Worm (Caenorhabditis elegans) whole organism, L1 larva: ENCODE data around the gene H35N09.2.

Experiments used
- C04F5.9 ChIP-seq: sonication (generic microtip); optimal IDR thresholded peaks from 2 replicates; lab custom pipeline; 2016; ENCODE audit warnings: missing genetic modification characterization, missing compliant biosample characterization
- Y116A8C.19 ChIP-seq: sonication (generic microtip); optimal IDR thresholded peaks from 2 replicates; lab custom pipeline; 2016; ENCODE audit warnings: missing compliant biosample characterization, missing genetic modification characterization, borderline replicate concordance
- aly-2 ChIP-seq: fragments of 150-350 bp; optimal IDR thresholded peaks from 2 replicates; lab custom pipeline; 2014; ENCODE audit warnings: missing biosample characterization, missing genetic modification characterization
- ama-1 ChIP-seq: fragments of 150-350 bp; optimal IDR thresholded peaks from 2 replicates; lab custom pipeline; 2014
- blmp-1 ChIP-seq: fragments of 150-350 bp; optimal IDR thresholded peaks from 2 replicates; lab custom pipeline; 2014; ENCODE audit warnings: missing biosample characterization, missing genetic modification characterization
- ceh-8 ChIP-seq: fragments of 200-800 bp; sonication (Bioruptor generic); optimal IDR thresholded peaks from 2 replicates; lab custom pipeline; 2018; ENCODE audit warnings: mild to moderate bottlenecking, missing genetic modification characterization, moderate library complexity, missing compliant biosample characterization
- ceh-88 ChIP-seq: fragments of 200-800 bp; sonication (Bioruptor generic); IDR thresholded peaks from 2 replicates; pipeline ENCODE4 v1.3.6; 2022; ENCODE audit warnings: missing genetic modification characterization, missing compliant biosample characterization
- ceh-90 ChIP-seq: sonication (generic microtip); optimal IDR thresholded peaks from 2 replicates; lab custom pipeline; 2016; ENCODE audit warnings: missing genetic modification characterization, missing compliant biosample characterization
- ces-1 ChIP-seq: fragments of 150-350 bp; optimal IDR thresholded peaks from 2 replicates; lab custom pipeline; 2014; ENCODE audit warnings: missing biosample characterization, missing genetic modification reagents, missing genetic modification characterization
- efl-1 ChIP-seq, 4 experiments: fragments of 150-350 bp; optimal IDR thresholded peaks in 3 of 4; peaks in 1 of 4; 1 replicate in 1 of 4; 2 replicates in 3 of 4; lab custom pipeline; 2014; ENCODE audit warnings: missing biosample characterization in 2 of 4, missing genetic modification characterization in 2 of 4, missing genetic modification reagents in 2 of 4
- egl-13 ChIP-seq: sonication (generic microtip); optimal IDR thresholded peaks from 2 replicates; lab custom pipeline; 2016; ENCODE audit warnings: missing genotype, missing genetic modification reagents, missing genetic modification characterization, missing compliant biosample characterization
- egl-27 ChIP-seq, 2 experiments: fragments of 150-350 bp in 1 of 2; sonication (generic microtip); optimal IDR thresholded peaks; 3 replicates each; lab custom pipeline; 2017 to 2018; ENCODE audit warnings: missing biosample characterization in 2 of 2, missing genetic modification characterization in 2 of 2, missing genetic modification reagents in 2 of 2
- elt-2 ChIP-seq: sonication (generic microtip); optimal IDR thresholded peaks from 2 replicates; lab custom pipeline; 2016; ENCODE audit warnings: missing genetic modification characterization, mild to moderate bottlenecking, inconsistent platforms, missing compliant biosample characterization, missing genetic modification reagents
- elt-3 ChIP-seq, 6 experiments: fragments of 150-350 bp in 1 of 6; sonication (generic microtip); optimal IDR thresholded peaks; 2 replicates each; lab custom pipeline; 2017 to 2018; ENCODE audit warnings: missing biosample characterization in 6 of 6, missing genetic modification characterization in 6 of 6, inconsistent platforms in 1 of 6
- ets-5 ChIP-seq: fragments of 200-800 bp; sonication (Bioruptor generic); IDR thresholded peaks from 2 replicates; pipeline ENCODE4 v1.3.6; 2022; ENCODE audit warnings: missing genetic modification characterization, missing compliant biosample characterization
- fkh-10 ChIP-seq: sonication (generic microtip); optimal IDR thresholded peaks from 2 replicates; lab custom pipeline; 2017; ENCODE audit warnings: missing biosample characterization, missing genetic modification reagents, missing genetic modification characterization
- fkh-8 ChIP-seq: sonication (generic microtip); optimal IDR thresholded peaks from 2 replicates; lab custom pipeline; 2016; ENCODE audit warnings: mild to moderate bottlenecking, missing genetic modification characterization, missing compliant biosample characterization
- grh-1 ChIP-seq: fragments of 200-800 bp; sonication (Bioruptor generic); IDR thresholded peaks from 2 replicates; pipeline ENCODE4 v1.3.6; 2022; ENCODE audit warnings: missing genetic modification reagents, missing genetic modification characterization, missing compliant biosample characterization
- hlh-4 ChIP-seq: sonication (generic microtip); optimal IDR thresholded peaks from 2 replicates; lab custom pipeline; 2016; ENCODE audit warnings: mild to moderate bottlenecking, missing genetic modification characterization, missing compliant biosample characterization
- hpl-2 ChIP-seq: fragments of 150-350 bp; optimal IDR thresholded peaks from 2 replicates; lab custom pipeline; 2014; ENCODE audit warnings: missing biosample characterization, missing genetic modification reagents, missing genetic modification characterization
- irx-1 ChIP-seq: sonication (generic microtip); optimal IDR thresholded peaks from 2 replicates; lab custom pipeline; 2016; ENCODE audit warnings: missing genetic modification characterization, missing compliant biosample characterization
- isw-1 ChIP-seq: fragments of 200-800 bp; sonication (Bioruptor generic); IDR thresholded peaks from 2 replicates; pipeline ENCODE4 v1.3.6; 2022; ENCODE audit warnings: missing genetic modification characterization, missing compliant biosample characterization
- lin-14 ChIP-seq: fragments of 200-800 bp; sonication (Bioruptor generic); optimal IDR thresholded peaks from 2 replicates; lab custom pipeline; 2018; ENCODE audit warnings: mild to moderate bottlenecking, missing genetic modification characterization, moderate library complexity, missing compliant biosample characterization
- lin-15B ChIP-seq: fragments of 150-350 bp; sonication (generic microtip); optimal IDR thresholded peaks from 3 replicates; lab custom pipeline; 2014; ENCODE audit warnings: missing biosample characterization, missing genetic modification characterization
- mep-1 ChIP-seq: fragments of 150-350 bp; optimal IDR thresholded peaks from 2 replicates; lab custom pipeline; 2014; ENCODE audit warnings: missing biosample characterization, missing genetic modification characterization
- nhr-19 ChIP-seq: fragments of 200-800 bp; sonication (Bioruptor generic); conservative IDR thresholded peaks from 2 replicates; pipeline ENCODE4 v1.3.6; 2022; ENCODE audit warnings: missing genetic modification characterization, missing compliant biosample characterization
- nhr-20 ChIP-seq: sonication (generic microtip); optimal IDR thresholded peaks from 2 replicates; lab custom pipeline; 2016; ENCODE audit warnings: mild to moderate bottlenecking, missing genetic modification characterization, missing compliant biosample characterization
- nhr-28 ChIP-seq: fragments of 150-350 bp; optimal IDR thresholded peaks from 2 replicates; lab custom pipeline; 2014; ENCODE audit warnings: missing biosample characterization, missing genetic modification characterization
- nhr-47 ChIP-seq: sonication (generic microtip); optimal IDR thresholded peaks from 2 replicates; lab custom pipeline; 2016; ENCODE audit warnings: mild to moderate bottlenecking, missing genetic modification characterization, moderate library complexity, missing compliant biosample characterization
- nhr-71 ChIP-seq: sonication (generic microtip); optimal IDR thresholded peaks from 2 replicates; lab custom pipeline; 2016; ENCODE audit warnings: mild to moderate bottlenecking, missing genetic modification characterization, moderate library complexity, missing compliant biosample characterization
- nhr-76 ChIP-seq: sonication (generic microtip); optimal IDR thresholded peaks from 2 replicates; lab custom pipeline; 2017; ENCODE audit warnings: missing biosample characterization, missing genetic modification characterization
- nhr-85 ChIP-seq: sonication (generic microtip); peaks from one replicate; lab custom pipeline; 2016; ENCODE audit warnings: missing genetic modification characterization, inconsistent platforms, missing compliant biosample characterization
- pax-3 ChIP-seq: fragments of 200-800 bp; sonication (Bioruptor generic); optimal IDR thresholded peaks from 2 replicates; lab custom pipeline; 2018; ENCODE audit warnings: mild to moderate bottlenecking, missing genetic modification characterization, moderate library complexity, missing compliant biosample characterization
- pqm-1 ChIP-seq: sonication (generic microtip); optimal IDR thresholded peaks from 3 replicates; lab custom pipeline; 2017; ENCODE audit warnings: missing biosample characterization, missing genetic modification characterization
- rnt-1 ChIP-seq: sonication (generic microtip); optimal IDR thresholded peaks from 2 replicates; lab custom pipeline; 2016; ENCODE audit warnings: mild to moderate bottlenecking, missing genetic modification characterization, moderate library complexity, missing compliant biosample characterization
- snu-23 ChIP-seq: sonication (generic microtip); optimal IDR thresholded peaks from 2 replicates; lab custom pipeline; 2016; ENCODE audit warnings: missing genetic modification characterization, missing compliant biosample characterization
- sox-4 ChIP-seq: sonication (generic microtip); optimal IDR thresholded peaks from 2 replicates; lab custom pipeline; 2016; ENCODE audit warnings: missing genetic modification characterization, missing compliant biosample characterization
- sptf-1 ChIP-seq: fragments of 150-350 bp; optimal IDR thresholded peaks from 2 replicates; lab custom pipeline; 2014; ENCODE audit warnings: missing biosample characterization, missing genetic modification characterization
- unc-130 ChIP-seq: fragments of 150-350 bp; optimal IDR thresholded peaks from 2 replicates; lab custom pipeline; 2017; ENCODE audit warnings: missing biosample characterization, missing genetic modification characterization, inconsistent platforms
- unc-98 ChIP-seq: fragments of 200-800 bp; sonication (Bioruptor generic); IDR thresholded peaks from 2 replicates; pipeline ENCODE4 v1.3.6; 2022; ENCODE audit warnings: missing genetic modification characterization, missing compliant biosample characterization
- ztf-4 ChIP-seq: fragments of 150-350 bp; optimal IDR thresholded peaks from 2 replicates; lab custom pipeline; 2014; ENCODE audit warnings: missing biosample characterization, missing genetic modification characterization

H35N09.2 gene

DNA sequence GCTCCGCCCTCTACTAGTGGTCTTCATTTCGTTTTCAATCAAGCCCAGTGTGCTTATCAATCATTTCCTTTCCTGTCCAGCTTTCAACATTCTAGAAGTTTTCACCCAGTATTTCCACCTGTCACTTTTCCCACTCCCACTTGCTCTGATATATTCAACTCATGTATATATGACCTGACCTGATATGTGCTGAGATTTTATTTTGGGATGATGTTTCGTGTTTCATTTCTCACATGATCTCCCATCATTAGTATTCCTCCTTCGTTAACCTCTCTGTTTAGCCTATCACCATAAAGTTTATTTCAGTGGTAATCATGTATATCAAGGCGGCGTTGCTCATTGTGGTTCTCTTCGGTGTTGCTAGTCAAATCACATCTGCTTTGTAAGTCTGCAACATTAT is 12.0 kb downstream of the H35N09.2 start, which contains the start of gene nlp-7:
Gene nlp-7 (plus strand): TSS at position 301 of the 400 bp plus-strand sequence.
- TF ChIP-seq unc-98 (no peak), elt-3 (tag; optimal IDR thresholded peaks at IDR 0.05; lab: Kevin White, UChicago) (no peak), pqm-1 (no peak), ceh-90 (tag; lab: Kevin White, UChicago) (no peak), ets-5 (GFP tag; lab: Robert Waterston, UW) (no peak), sptf-1 (tag; lab: Kevin White, UChicago) (no peak), nhr-28 (tag; lab: Kevin White, UChicago) (no peak), unc-130 (tag; lab: Kevin White, UChicago) (no peak), ces-1 (GFP tag; lab: Kevin White, UChicago) (no peak), lin-14 (GFP tag; lab: Kevin White, UChicago) (no peak), fkh-10 (GFP tag; lab: Kevin White, UChicago) (no peak), mep-1 (tag; lab: Kevin White, UChicago) (no peak), hpl-2 (no peak)

DNA sequence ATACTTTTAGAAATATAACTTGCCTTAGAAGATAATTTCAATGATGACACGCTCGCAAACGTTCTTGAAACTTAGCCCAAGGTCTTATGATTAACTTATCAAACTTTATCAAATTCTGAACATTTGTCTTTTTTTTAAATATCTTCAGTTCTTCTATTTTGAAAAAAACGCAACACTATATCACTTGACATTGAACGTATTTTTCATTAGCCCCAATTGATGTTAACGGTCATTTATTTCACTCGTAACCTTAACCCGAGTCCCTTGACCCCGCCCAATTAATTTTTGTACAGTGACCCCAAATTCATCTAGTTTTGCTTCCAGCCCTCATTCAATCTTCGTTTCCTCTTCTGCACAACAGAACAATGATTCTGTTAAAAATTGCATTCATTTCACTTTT is 19.0 kb downstream of the H35N09.2 start, which contains the start of gene F18E9.3:
Gene F18E9.3 (plus strand): TSS at position 311 of the 400 bp plus-strand sequence.
- peak in 1 of 6 experiments; percentile 6 for TF ChIP-seq elt-3 (tag; optimal IDR thresholded peaks at IDR 0.05; lab: Kevin White, UChicago)
- no peak for TF ChIP-seq C04F5.9

DNA sequence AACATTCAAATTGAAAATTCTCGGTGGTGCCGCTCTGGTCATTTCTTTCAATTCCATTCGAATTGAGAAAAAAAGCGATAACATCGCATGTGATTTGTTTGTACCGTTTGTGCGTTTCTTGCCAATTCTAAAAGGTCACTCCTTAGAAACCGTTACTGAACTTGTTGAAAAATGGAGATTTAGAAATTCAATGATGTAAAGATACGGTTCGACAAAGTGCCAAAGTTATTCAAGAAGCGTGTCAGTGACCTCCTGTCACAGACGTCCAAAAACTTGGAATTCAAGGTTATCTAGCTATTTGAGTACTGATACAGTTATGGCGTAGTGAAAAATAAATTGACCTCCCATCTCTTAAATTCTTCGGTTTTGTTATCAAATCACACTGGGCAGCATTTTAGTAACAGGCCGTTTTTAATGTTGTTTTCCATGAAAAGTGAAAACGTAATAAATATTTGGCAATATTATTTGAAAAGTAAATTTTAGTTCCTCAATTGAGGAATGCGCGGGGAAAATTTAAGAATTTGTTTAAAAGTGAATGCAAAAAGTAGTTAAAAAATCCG is 20.0 kb downstream of the H35N09.2 start:
- TF ChIP-seq ztf-4 (tag; lab: Kevin White, UChicago) (no peak), ceh-8 (GFP tag; lab: Kevin White, UChicago) (no peak), nhr-19 (0 out of 2 replicates have a peak, but pooled peaks have one; percentile 2), rnt-1 (tag; lab: Kevin White, UChicago) (peak; percentile 13), elt-3 (tag; optimal IDR thresholded peaks at IDR 0.05; lab: Kevin White, UChicago) (peak in 1 of 6 experiments; percentile 19), egl-27 (tag; optimal IDR thresholded peaks at IDR 0.05; lab: Kevin White, UChicago) (no peak), nhr-85 (tag; lab: Kevin White, UChicago) (peak; percentile 90), nhr-71 (tag; lab: Kevin White, UChicago) (peak; percentile 13), nhr-20 (tag; lab: Kevin White, UChicago) (peak; percentile 21), pax-3 (no peak), elt-2 (tag; lab: Kevin White, UChicago) (no peak), snu-23 (peak; percentile 32), mep-1 (tag; lab: Kevin White, UChicago) (peak; percentile 36), nhr-76 (tag; lab: Kevin White, UChicago) (no peak), irx-1 (tag; lab: Kevin White, UChicago) (no peak), lin-14 (GFP tag; lab: Kevin White, UChicago) (peak; percentile 62)

DNA sequence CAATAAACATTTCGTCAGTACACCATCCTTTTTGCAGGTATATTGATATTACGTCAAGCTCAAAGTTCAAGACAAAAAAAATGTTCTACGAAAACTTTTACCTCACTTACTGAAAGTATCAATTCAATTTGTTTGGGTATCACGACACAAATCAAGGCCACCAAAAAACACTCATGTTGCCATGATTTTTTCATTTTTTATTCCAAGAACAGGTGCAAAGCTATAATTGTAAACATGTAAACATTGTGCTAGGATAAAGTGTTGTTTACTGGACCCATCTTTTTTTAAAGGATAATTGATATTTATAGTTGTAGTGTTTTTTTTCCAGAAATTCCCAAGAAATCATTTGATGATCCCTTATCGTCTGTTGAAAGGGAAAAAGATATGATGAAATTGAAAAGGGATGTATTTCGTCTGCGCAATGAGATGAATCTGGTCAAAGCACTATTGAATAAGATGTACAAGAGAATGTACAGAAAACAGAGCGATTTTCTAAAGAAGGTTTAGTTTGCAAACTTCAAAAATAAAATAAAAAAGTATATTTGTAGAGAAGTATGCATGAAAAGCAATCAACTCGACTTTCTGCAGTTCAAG is 22.0 kb downstream of the H35N09.2 start:
- TF ChIP-seq nhr-71 (tag; lab: Kevin White, UChicago) (peak; percentile 43), nhr-47 (tag; lab: Kevin White, UChicago) (peak; percentile 33), nhr-20 (tag; lab: Kevin White, UChicago) (peak; percentile 41), nhr-85 (tag; lab: Kevin White, UChicago) (peak; percentile 55), ceh-88 (GFP tag; lab: Robert Waterston, UW) (no peak), hlh-4 (tag; lab: Kevin White, UChicago) (peak; percentile 86), pax-3 (no peak), blmp-1 (tag; lab: Kevin White, UChicago) (peak; percentile 90), nhr-19 (0 out of 2 replicates have a peak, but pooled peaks have one; percentile 19), lin-14 (GFP tag; lab: Kevin White, UChicago) (peak; percentile 36)

DNA sequence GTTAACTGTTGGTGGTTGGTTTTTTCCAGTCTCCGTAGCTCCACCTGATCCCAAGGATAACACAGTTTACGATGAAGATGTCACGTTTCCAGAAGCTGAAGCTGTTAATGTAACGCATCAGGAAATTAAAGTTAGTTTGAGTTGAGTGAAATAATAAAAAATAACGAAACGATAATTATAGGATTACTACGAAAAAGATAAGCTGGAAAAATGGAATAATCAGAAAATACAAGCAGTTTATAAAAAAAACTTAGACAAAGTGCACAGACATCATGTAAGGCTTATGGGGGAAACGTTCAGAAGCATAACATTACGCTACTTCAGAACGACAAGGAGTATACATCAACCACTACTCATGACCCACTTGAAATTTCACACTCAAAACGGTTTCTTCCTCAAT is 23.4 kb downstream of the H35N09.2 start, which contains the start of gene F18E9.8:
Gene F18E9.8 (minus strand): TSS at position 101 of the 400 bp plus-strand sequence.
- TF ChIP-seq Y116A8C.19 (no peak), egl-13 (tag; lab: Kevin White, UChicago) (no peak), ama-1 (lab: Kevin White, UChicago) (no peak), sox-4 (no peak), lin-15B (no peak), grh-1 (no peak), nhr-76 (tag; lab: Kevin White, UChicago) (no peak), fkh-8 (tag; lab: Kevin White, UChicago) (no peak), aly-2 (no peak), efl-1 (optimal IDR thresholded peaks at IDR 0.05; lab: Kevin White, UChicago) (no peak), efl-1 (GFP tag; optimal IDR thresholded peaks at IDR 0.05 in 1 of 2; lab: Kevin White, UChicago) (no peak), isw-1 (GFP tag; lab: Robert Waterston, UW) (no peak), unc-130 (tag; lab: Kevin White, UChicago) (no peak)
